Fruit fly (Drosophila melanogaster) whole organism, pupa: ENCODE results near the gene CG32219.

Experiments
- CG10348 ChIP-seq: fragments of 200-800 bp; sonication (Bioruptor generic); IDR thresholded peaks from 2 replicates; pipeline ENCODE4 v1.3.6; 2022; ENCODE audit warnings: missing biosample characterization, missing genetic modification characterization
- CG12605 ChIP-seq: fragments of 200-800 bp; sonication (Bioruptor generic); IDR thresholded peaks from 2 replicates; pipeline ENCODE4 v1.3.6; 2022; ENCODE audit warnings: missing biosample characterization, missing genetic modification characterization
- CG14655 ChIP-seq: fragments of 200-800 bp; sonication (Bioruptor generic); optimal IDR thresholded peaks from 3 replicates; lab custom pipeline; 2017; ENCODE audit warnings: mild to moderate bottlenecking, missing biosample characterization, missing genetic modification reagents, missing genetic modification characterization
- CG17806 ChIP-seq: fragments of 200-800 bp; sonication (Bioruptor generic); optimal IDR thresholded peaks from 2 replicates; lab custom pipeline; 2018; ENCODE audit warnings: missing biosample characterization, mild to moderate bottlenecking, missing genetic modification characterization, moderate library complexity
- CG4496 ChIP-seq: fragments of 200-800 bp; sonication (Bioruptor generic); IDR thresholded peaks from 3 replicates; pipeline ENCODE4 v1.3.6; 2022; ENCODE audit warnings: missing biosample characterization, missing genetic modification characterization
- CG8159 ChIP-seq: fragments of 200-800 bp; sonication (Bioruptor generic); optimal IDR thresholded peaks from 3 replicates; lab custom pipeline; 2018; ENCODE audit warnings: missing biosample characterization, mild to moderate bottlenecking, missing genetic modification characterization, moderate library complexity
- CG9948 ChIP-seq: fragments of 200-800 bp; sonication (Bioruptor generic); optimal IDR thresholded peaks from 2 replicates; lab custom pipeline; 2018; ENCODE audit warnings: missing biosample characterization, mild to moderate bottlenecking, missing genetic modification characterization, moderate library complexity
- D1 ChIP-seq: fragments of 200-800 bp; sonication (Bioruptor generic); optimal IDR thresholded peaks from 2 replicates; lab custom pipeline; 2018; ENCODE audit warnings: missing biosample characterization, mild to moderate bottlenecking, missing genetic modification characterization, moderate library complexity
- EcR ChIP-seq: fragments of 200-800 bp; sonication (Bioruptor generic); optimal IDR thresholded peaks from 3 replicates; lab custom pipeline; 2019; ENCODE audit warnings: missing biosample characterization, missing genetic modification characterization, mild to moderate bottlenecking, moderate library complexity, missing genetic modification reagents
- Ets98B ChIP-seq: fragments of 200-800 bp; sonication (Bioruptor generic); IDR thresholded peaks from 2 replicates; pipeline ENCODE4 v1.3.6; 2022; ENCODE audit warnings: missing biosample characterization, missing genetic modification characterization
- Pif1B ChIP-seq: fragments of 200-800 bp; sonication (Bioruptor generic); optimal IDR thresholded peaks from 3 replicates; lab custom pipeline; 2016; ENCODE audit warnings: missing biosample characterization, missing genetic modification characterization
- fd96Ca ChIP-seq: fragments of 200-800 bp; sonication (Bioruptor generic); IDR thresholded peaks from 3 replicates; pipeline ENCODE4 v1.3.6; 2022; ENCODE audit warnings: missing biosample characterization, missing genetic modification characterization
- rn ChIP-seq: fragments of 200-800 bp; sonication (Bioruptor generic); IDR thresholded peaks from 2 replicates; pipeline ENCODE4 v1.3.6; 2022; ENCODE audit warnings: missing biosample characterization, missing genetic modification characterization

DNA sequence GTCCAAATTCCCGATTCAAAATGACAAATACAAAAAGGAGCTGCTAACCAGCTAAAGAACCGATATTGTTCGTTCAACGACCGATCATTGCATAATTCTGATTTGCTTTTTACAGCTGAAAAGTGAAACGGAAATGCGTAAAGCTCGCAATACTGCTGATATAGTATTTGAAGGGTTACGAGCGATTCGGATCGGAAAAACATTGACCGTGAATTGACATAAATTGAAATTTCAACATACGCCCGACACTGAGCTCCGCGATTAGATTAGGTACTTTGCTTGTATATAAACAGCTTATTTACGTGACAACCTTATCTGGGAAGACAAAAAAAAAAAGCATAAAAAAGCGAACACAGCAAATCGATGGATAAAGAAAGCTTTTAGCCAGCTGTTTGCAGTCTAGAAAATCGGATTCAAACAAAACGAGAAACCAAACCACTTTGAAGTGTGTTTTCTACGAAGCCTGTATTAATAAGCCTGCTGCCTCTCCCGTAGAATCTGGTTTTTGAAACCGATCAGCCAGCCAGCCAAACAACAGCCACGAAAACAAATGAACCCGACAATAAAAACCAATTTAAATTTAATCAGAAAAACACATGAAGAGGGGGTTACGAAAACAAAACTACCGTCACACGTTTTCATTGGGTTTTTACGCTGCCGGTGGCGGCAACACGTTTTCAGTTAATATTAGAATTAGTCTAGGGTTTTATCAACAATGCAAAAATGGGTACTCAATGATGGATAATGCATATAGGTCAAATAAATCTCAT, 49.3 kb downstream of the CG32219 start:
- TF ChIP-seq CG14655 (GFP tag; lab: Kevin White, UChicago) (no peak), EcR (GFP tag; lab: Kevin White, UChicago) (peak; percentile 39), CG4496 (no peak), Pif1B (no peak), CG17806 (tag; lab: Kevin White, UChicago) (no peak), CG12605 (GFP tag; lab: Robert Waterston, UW) (no peak), CG9948 (tag; lab: Kevin White, UChicago) (no peak), rn (GFP tag; lab: Robert Waterston, UW) (no peak), fd96Ca (GFP tag; lab: Robert Waterston, UW) (no peak), D1 (no peak), CG10348 (no peak), CG8159 (no peak), Ets98B (GFP tag; lab: Robert Waterston, UW) (no peak)
